Fruit fly (Drosophila melanogaster): ENCODE data around the gene CG43074.

Gene CG43074

DNA sequence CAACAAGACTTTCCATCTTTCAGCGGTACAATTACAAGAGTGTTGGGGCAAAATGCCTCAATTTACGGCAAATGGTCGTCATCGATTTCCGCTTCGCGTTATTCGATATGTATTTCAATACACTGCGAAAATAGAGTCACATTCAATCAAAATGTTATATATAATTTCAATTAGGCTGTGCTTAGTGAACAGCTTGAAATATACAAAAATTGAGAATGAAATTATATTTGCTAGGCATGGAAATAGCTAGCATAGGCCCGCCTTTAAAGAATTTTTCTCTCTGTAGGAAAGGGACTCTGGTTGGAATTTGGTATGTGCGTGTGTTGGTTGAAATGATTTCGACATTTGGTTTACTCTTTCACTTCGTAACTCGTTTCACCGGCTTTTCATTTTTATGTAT lies 4.9 kb downstream of the CG43074 start:
- TF ChIP-seq CG14667 (GFP tag; IDR thresholded peaks at IDR 0.05) (no peak), CG2120 (GFP tag; optimal IDR thresholded peaks at IDR 0.05) (peak; percentile 35), CG11504 (tag; optimal IDR thresholded peaks at IDR 0.05) (peak; percentile 36), CG30403 (GFP tag; optimal IDR thresholded peaks at IDR 0.05) (peak; percentile 3), Ada2b (GFP tag; IDR thresholded peaks at IDR 0.05) (0 out of 2 replicates have a peak, but pooled peaks have one; percentile 25), pum (GFP tag; optimal IDR thresholded peaks at IDR 0.05) (no peak), CG1602 (GFP tag; optimal IDR thresholded peaks at IDR 0.05) (no peak), Meics (GFP tag; optimal IDR thresholded peaks at IDR 0.05) (peak; percentile 38), sisA (GFP tag; IDR thresholded peaks at IDR 0.05) (peak; percentile 61), H2.0 (GFP tag; IDR thresholded peaks at IDR 0.05) (0 out of 2 replicates have a peak, but pooled peaks have one; percentile 6), Fer2 (tag; optimal IDR thresholded peaks at IDR 0.05) (no peak), CG12391 (tag; optimal IDR thresholded peaks at IDR 0.05) (peak; percentile 1), ash1 (GFP tag; optimal IDR thresholded peaks at IDR 0.05) (no peak), gem (tag; optimal IDR thresholded peaks at IDR 0.05) (peak; percentile 49), CG14441 (GFP tag; IDR thresholded peaks at IDR 0.05) (0 out of 2 replicates have a peak, but pooled peaks have one; percentile 33), croc (GFP tag; conservative IDR thresholded peaks at IDR 0.05) (no peak), CG31365 (tag; optimal IDR thresholded peaks at IDR 0.05) (no peak), Gug (GFP tag; IDR thresholded peaks at IDR 0.05) (0 out of 4 replicates have a peak, but pooled peaks have one; percentile 3), sens-2 (GFP tag; IDR thresholded peaks at IDR 0.05) (no peak), ci (GFP tag; IDR thresholded peaks at IDR 0.05) (peak; percentile 60; the same call in 2 of the 3 replicates), C15 (GFP tag; IDR thresholded peaks at IDR 0.05) (peak; percentile 16; the same call in 1 of the 3 replicates), MTF-1 (GFP tag; optimal IDR thresholded peaks at IDR 0.05; ENCODE audit: borderline replicate concordance) (no peak), dpn (GFP tag; optimal IDR thresholded peaks at IDR 0.05) (peak in 1 of 2 experiments; percentile 13), slp2 (GFP tag; optimal IDR thresholded peaks at IDR 0.05) (no peak), CG11456 (GFP tag; IDR thresholded peaks at IDR 0.05) (0 out of 3 replicates have a peak, but pooled peaks have one; percentile 55), CG32532 (GFP tag; IDR thresholded peaks at IDR 0.05) (peak; percentile 39; the same call in 1 of the 2 replicates), NK7.1 (GFP tag; optimal IDR thresholded peaks at IDR 0.05) (no peak), CG1603 (tag; optimal IDR thresholded peaks at IDR 0.05) (peak; percentile 9), pan (optimal IDR thresholded peaks at IDR 0.05) (no peak), pan (GFP tag; optimal IDR thresholded peaks at IDR 0.05 in 1 of 2, IDR thresholded peaks at IDR 0.05 in 1 of 2) (peak in 1 of 2 experiments; percentile 34), CG17359 (tag; optimal IDR thresholded peaks at IDR 0.05) (peak; percentile 13), CG11247 (GFP tag; IDR thresholded peaks at IDR 0.05) (no peak), zfh1 (GFP tag; IDR thresholded peaks at IDR 0.05) (no peak), D (optimal IDR thresholded peaks at IDR 0.05) (no peak), D (GFP tag; optimal IDR thresholded peaks at IDR 0.05) (no peak), prd (optimal IDR thresholded peaks at IDR 0.05) (no peak), prd (GFP tag; IDR thresholded peaks at IDR 0.05) (peak; percentile 49; the same call in 2 of the 3 replicates), klu (GFP tag; IDR thresholded peaks at IDR 0.05) (0 out of 2 replicates have a peak, but pooled peaks have one; percentile 35), CG7839 (tag; optimal IDR thresholded peaks at IDR 0.05) (peak; percentile 23), Nf-YA (GFP tag; IDR thresholded peaks at IDR 0.05) (no peak), ro (GFP tag; IDR thresholded peaks at IDR 0.05) (0 out of 2 replicates have a peak, but pooled peaks have one; percentile 7), Hr51 (GFP tag; optimal IDR thresholded peaks at IDR 0.05) (peak in 1 of 2 experiments; percentile 40), peb (GFP tag; IDR thresholded peaks at IDR 0.05) (no peak), CG15696 (tag; optimal IDR thresholded peaks at IDR 0.05) (no peak), CG18262 (tag; optimal IDR thresholded peaks at IDR 0.05) (no peak), NfI (GFP tag; optimal IDR thresholded peaks at IDR 0.05) (peak; percentile 14), B-H1 (GFP tag; IDR thresholded peaks at IDR 0.05) (no peak), row (GFP tag; IDR thresholded peaks at IDR 0.05) (peak; percentile 51; the same call in 1 of the 3 replicates), dysf (GFP tag; IDR thresholded peaks at IDR 0.05) (peak; percentile 39; the same call in 1 of the 3 replicates), Hand (GFP tag; optimal IDR thresholded peaks at IDR 0.05) (peak; percentile 9), CG18599 (GFP tag; optimal IDR thresholded peaks at IDR 0.05) (peak; percentile 70)
